Worm (Caenorhabditis elegans) whole organism, L1 larva: ENCODE measurements around the gene glb-15.
A peak's percentile ranks its signal among the peaks of the same experiment; 100 is the strongest.

ENCODE experiments used
- C04F5.9 ChIP-seq: sonication (generic microtip); optimal IDR thresholded peaks from 2 replicates; lab custom pipeline; 2016; ENCODE audit warnings: missing genetic modification characterization, missing compliant biosample characterization
- C34B4.2 ChIP-seq: sonication (generic microtip); optimal IDR thresholded peaks from 2 replicates; lab custom pipeline; 2017; ENCODE audit warnings: mild to moderate bottlenecking, missing genetic modification characterization, missing compliant biosample characterization
- F16B12.6 ChIP-seq: fragments of 150-350 bp; optimal IDR thresholded peaks from 2 replicates; lab custom pipeline; 2014; ENCODE audit warnings: missing biosample characterization, missing genetic modification characterization
- Y116A8C.19 ChIP-seq: sonication (generic microtip); optimal IDR thresholded peaks from 2 replicates; lab custom pipeline; 2016; ENCODE audit warnings: missing compliant biosample characterization, missing genetic modification characterization, borderline replicate concordance
- alr-1 ChIP-seq: fragments of 200-800 bp; sonication (Bioruptor generic); optimal IDR thresholded peaks from 2 replicates; lab custom pipeline; 2018; ENCODE audit warnings: borderline replicate concordance, mild to moderate bottlenecking, missing genetic modification characterization, missing compliant biosample characterization
- blmp-1 ChIP-seq: fragments of 150-350 bp; optimal IDR thresholded peaks from 2 replicates; lab custom pipeline; 2014; ENCODE audit warnings: missing biosample characterization, missing genetic modification characterization
- ceh-8 ChIP-seq: fragments of 200-800 bp; sonication (Bioruptor generic); optimal IDR thresholded peaks from 2 replicates; lab custom pipeline; 2018; ENCODE audit warnings: mild to moderate bottlenecking, missing genetic modification characterization, moderate library complexity, missing compliant biosample characterization
- ceh-82 ChIP-seq, 3 experiments: fragments of 150-350 bp in 1 of 3; sonication (generic microtip) in 2 of 3; optimal IDR thresholded peaks; 2 replicates each; lab custom pipeline; 2014 to 2017; ENCODE audit warnings: missing biosample characterization in 3 of 3, missing genetic modification characterization in 3 of 3
- ceh-88 ChIP-seq: fragments of 200-800 bp; sonication (Bioruptor generic); IDR thresholded peaks from 2 replicates; pipeline ENCODE4 v1.3.6; 2022; ENCODE audit warnings: missing genetic modification characterization, missing compliant biosample characterization
- ceh-90 ChIP-seq: sonication (generic microtip); optimal IDR thresholded peaks from 2 replicates; lab custom pipeline; 2016; ENCODE audit warnings: missing genetic modification characterization, missing compliant biosample characterization
- efl-1 ChIP-seq, 4 experiments: fragments of 150-350 bp; optimal IDR thresholded peaks in 3 of 4; peaks in 1 of 4; 1 replicate in 1 of 4; 2 replicates in 3 of 4; lab custom pipeline; 2014; ENCODE audit warnings: missing biosample characterization in 2 of 4, missing genetic modification characterization in 2 of 4, missing genetic modification reagents in 2 of 4
- egl-13 ChIP-seq: sonication (generic microtip); optimal IDR thresholded peaks from 2 replicates; lab custom pipeline; 2016; ENCODE audit warnings: missing genotype, missing genetic modification reagents, missing genetic modification characterization, missing compliant biosample characterization
- elt-2 ChIP-seq: sonication (generic microtip); optimal IDR thresholded peaks from 2 replicates; lab custom pipeline; 2016; ENCODE audit warnings: missing genetic modification characterization, mild to moderate bottlenecking, inconsistent platforms, missing compliant biosample characterization, missing genetic modification reagents
- fkh-10 ChIP-seq: sonication (generic microtip); optimal IDR thresholded peaks from 2 replicates; lab custom pipeline; 2017; ENCODE audit warnings: missing biosample characterization, missing genetic modification reagents, missing genetic modification characterization
- fos-1 ChIP-seq: fragments of 150-350 bp; optimal IDR thresholded peaks from 2 replicates; lab custom pipeline; 2014; ENCODE audit warnings: missing biosample characterization, missing genetic modification characterization
- grh-1 ChIP-seq: fragments of 200-800 bp; sonication (Bioruptor generic); IDR thresholded peaks from 2 replicates; pipeline ENCODE4 v1.3.6; 2022; ENCODE audit warnings: missing genetic modification reagents, missing genetic modification characterization, missing compliant biosample characterization
- jun-1 ChIP-seq: fragments of 150-350 bp; optimal IDR thresholded peaks from 2 replicates; lab custom pipeline; 2014; ENCODE audit warnings: missing biosample characterization, missing genetic modification reagents, missing genetic modification characterization
- lin-15B ChIP-seq: fragments of 150-350 bp; sonication (generic microtip); optimal IDR thresholded peaks from 3 replicates; lab custom pipeline; 2014; ENCODE audit warnings: missing biosample characterization, missing genetic modification characterization
- lin-35 ChIP-seq, 2 experiments: fragments of 150-350 bp; optimal IDR thresholded peaks; 2 replicates each; lab custom pipeline; 2014; ENCODE audit warnings: missing biosample characterization in 2 of 2, missing genetic modification characterization in 2 of 2, missing genetic modification reagents in 2 of 2
- lin-39 ChIP-seq: fragments of 150-350 bp; optimal IDR thresholded peaks from 2 replicates; lab custom pipeline; 2014; ENCODE audit warnings: missing biosample characterization, missing genetic modification reagents, missing genetic modification characterization
- lir-3 ChIP-seq: sonication (generic microtip); optimal IDR thresholded peaks from 2 replicates; lab custom pipeline; 2016; ENCODE audit warnings: mild to moderate bottlenecking, missing genetic modification characterization, moderate library complexity, missing compliant biosample characterization; ENCODE audit not compliant: poor library complexity
- mef-2 ChIP-seq: fragments of 150-350 bp; optimal IDR thresholded peaks from 2 replicates; lab custom pipeline; 2014; ENCODE audit warnings: missing biosample characterization, missing genetic modification characterization
- mep-1 ChIP-seq: fragments of 150-350 bp; optimal IDR thresholded peaks from 2 replicates; lab custom pipeline; 2014; ENCODE audit warnings: missing biosample characterization, missing genetic modification characterization
- nhr-12 ChIP-seq: sonication (generic microtip); optimal IDR thresholded peaks from 2 replicates; lab custom pipeline; 2017; ENCODE audit warnings: missing biosample characterization, missing genetic modification characterization
- nhr-20 ChIP-seq: sonication (generic microtip); optimal IDR thresholded peaks from 2 replicates; lab custom pipeline; 2016; ENCODE audit warnings: mild to moderate bottlenecking, missing genetic modification characterization, missing compliant biosample characterization
- nhr-28 ChIP-seq: fragments of 150-350 bp; optimal IDR thresholded peaks from 2 replicates; lab custom pipeline; 2014; ENCODE audit warnings: missing biosample characterization, missing genetic modification characterization
- nhr-71 ChIP-seq: sonication (generic microtip); optimal IDR thresholded peaks from 2 replicates; lab custom pipeline; 2016; ENCODE audit warnings: mild to moderate bottlenecking, missing genetic modification characterization, moderate library complexity, missing compliant biosample characterization
- nhr-76 ChIP-seq: sonication (generic microtip); optimal IDR thresholded peaks from 2 replicates; lab custom pipeline; 2017; ENCODE audit warnings: missing biosample characterization, missing genetic modification characterization
- nhr-84 ChIP-seq: sonication (generic microtip); optimal IDR thresholded peaks from 2 replicates; lab custom pipeline; 2017; ENCODE audit warnings: missing biosample characterization, missing genetic modification characterization
- nhr-85 ChIP-seq: sonication (generic microtip); peaks from one replicate; lab custom pipeline; 2016; ENCODE audit warnings: missing genetic modification characterization, inconsistent platforms, missing compliant biosample characterization
- nhr-90 ChIP-seq: sonication (generic microtip); optimal IDR thresholded peaks from 2 replicates; lab custom pipeline; 2016; ENCODE audit warnings: mild to moderate bottlenecking, missing genetic modification characterization, missing compliant biosample characterization; ENCODE audit not compliant: poor library complexity
- pax-3 ChIP-seq: fragments of 200-800 bp; sonication (Bioruptor generic); optimal IDR thresholded peaks from 2 replicates; lab custom pipeline; 2018; ENCODE audit warnings: mild to moderate bottlenecking, missing genetic modification characterization, moderate library complexity, missing compliant biosample characterization
- pqm-1 ChIP-seq: sonication (generic microtip); optimal IDR thresholded peaks from 3 replicates; lab custom pipeline; 2017; ENCODE audit warnings: missing biosample characterization, missing genetic modification characterization
- snu-23 ChIP-seq: sonication (generic microtip); optimal IDR thresholded peaks from 2 replicates; lab custom pipeline; 2016; ENCODE audit warnings: missing genetic modification characterization, missing compliant biosample characterization
- sup-37 ChIP-seq: fragments of 200-800 bp; sonication (Bioruptor generic); optimal IDR thresholded peaks from 2 replicates; lab custom pipeline; 2018; ENCODE audit warnings: mild to moderate bottlenecking, missing genetic modification characterization, missing compliant biosample characterization
- tlp-1 ChIP-seq: fragments of 150-350 bp; optimal IDR thresholded peaks from 2 replicates; lab custom pipeline; 2014; ENCODE audit warnings: missing biosample characterization, missing genetic modification characterization
- vab-15 ChIP-seq: sonication (generic microtip); optimal IDR thresholded peaks from 2 replicates; lab custom pipeline; 2017; ENCODE audit warnings: missing genotype, mild to moderate bottlenecking, missing genetic modification characterization, missing compliant biosample characterization

Gene glb-15

DNA sequence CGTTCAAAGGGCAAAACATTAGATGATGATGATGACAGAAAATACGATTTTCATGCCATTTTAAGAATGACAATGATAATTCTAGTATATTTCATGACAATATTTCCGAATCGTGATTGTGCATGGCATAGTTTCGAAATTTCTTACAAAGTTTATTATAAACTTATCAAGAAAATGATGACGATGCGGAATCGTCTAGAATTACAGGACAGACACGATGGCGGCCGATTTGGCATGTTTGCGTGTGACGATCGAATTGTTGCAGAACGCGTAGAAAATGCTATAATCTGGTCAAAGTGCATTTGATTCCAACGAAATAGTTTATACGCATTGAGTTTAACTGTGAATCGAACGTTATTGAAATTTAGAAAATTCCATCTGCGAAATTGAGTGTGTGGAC is 31.2 kb upstream of the glb-15 start:
- TF ChIP-seq elt-2 (tag; lab: Kevin White, UChicago) (peak; percentile 75), nhr-71 (tag; lab: Kevin White, UChicago) (no peak), fos-1 (no peak), nhr-12 (no peak), nhr-20 (tag; lab: Kevin White, UChicago) (peak; percentile 27), ceh-90 (tag; lab: Kevin White, UChicago) (no peak), lin-39 (tag; lab: Kevin White, UChicago) (no peak), alr-1 (tag; lab: Kevin White, UChicago) (no peak), nhr-85 (tag; lab: Kevin White, UChicago) (no peak), efl-1 (optimal IDR thresholded peaks at IDR 0.05; lab: Kevin White, UChicago) (no peak), efl-1 (GFP tag; optimal IDR thresholded peaks at IDR 0.05 in 1 of 2; lab: Kevin White, UChicago) (peak in 1 of 2 experiments; percentile 19)

DNA sequence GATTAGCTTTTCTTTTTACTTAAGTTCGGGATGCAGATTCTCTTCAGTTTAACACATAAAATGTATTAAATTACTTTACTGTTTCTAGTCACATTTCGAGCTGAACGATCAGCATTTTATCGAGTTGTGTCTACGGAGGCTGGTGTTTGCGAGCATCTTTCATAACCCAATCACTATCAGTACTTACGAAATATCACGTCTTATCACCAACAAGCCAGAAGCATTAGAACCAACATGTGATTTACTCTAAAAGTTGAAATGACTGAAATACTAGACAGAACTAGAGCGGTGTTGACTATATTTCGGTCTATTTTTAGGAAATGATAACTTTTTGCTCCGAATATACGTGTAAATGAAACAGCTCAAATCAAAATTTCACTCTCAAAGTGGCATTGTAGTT is 30.4 kb upstream of the glb-15 start:
- TF ChIP-seq mef-2 (tag; lab: Kevin White, UChicago), result no peak
- TF ChIP-seq nhr-20 (tag; lab: Kevin White, UChicago), result peak; percentile 49
- peak; percentile 89 for TF ChIP-seq elt-2 (tag; lab: Kevin White, UChicago)
- TF ChIP-seq nhr-90 (tag; lab: Kevin White, UChicago), result peak; percentile 8
- TF ChIP-seq nhr-71 (tag; lab: Kevin White, UChicago), result peak; percentile 19
- TF ChIP-seq ceh-82 (tag; optimal IDR thresholded peaks at IDR 0.05; lab: Kevin White, UChicago), result no peak
- TF ChIP-seq ceh-8 (GFP tag; lab: Kevin White, UChicago), result no peak
- TF ChIP-seq pqm-1 (tag; lab: Kevin White, UChicago), result peak; percentile 32
- TF ChIP-seq lin-35 (GFP tag; optimal IDR thresholded peaks at IDR 0.05; lab: Kevin White, UChicago), result peak in 1 of 2 experiments; percentile 42

ce11 chrV:11647821-11648220 is 29.7 kb upstream of the glb-15 start:
- peak; percentile 1 for TF ChIP-seq pqm-1 (tag; lab: Kevin White, UChicago)
- no peak for TF ChIP-seq egl-13 (tag; lab: Kevin White, UChicago)
- no peak for TF ChIP-seq ceh-88 (GFP tag; lab: Robert Waterston, UW)

- TF ChIP-seq nhr-71 (tag; lab: Kevin White, UChicago) (no peak), nhr-84 (no peak), C04F5.9 (no peak), Y116A8C.19 (tag; lab: Kevin White, UChicago) (no peak), tlp-1 (tag; lab: Kevin White, UChicago) (no peak), jun-1 (tag; lab: Kevin White, UChicago) (no peak), nhr-76 (tag; lab: Kevin White, UChicago) (no peak), vab-15 (no peak), lin-15B (no peak), snu-23 (no peak), nhr-28 (tag; lab: Kevin White, UChicago) (no peak), mep-1 (no peak), blmp-1 (tag; lab: Kevin White, UChicago) (no peak), fkh-10 (GFP tag; lab: Kevin White, UChicago) (no peak), lir-3 (tag; lab: Kevin White, UChicago) (no peak), C34B4.2 (tag; lab: Kevin White, UChicago) (no peak), sup-37 (GFP tag; lab: Kevin White, UChicago) (no peak), F16B12.6 (tag; lab: Kevin White, UChicago) (no peak), pax-3 (tag; lab: Kevin White, UChicago) (no peak), grh-1 (GFP tag; lab: Robert Waterston, UW) (no peak)
These were observed 27.2 kb upstream of the glb-15 start, which contains the start of gene skp-1 for ce11 chrV:11645244-11645643. TSS of gene skp-1 (plus strand) at chrV:11645481.
